Worm (Caenorhabditis elegans) whole organism, mixed stage, embryonic: Measurements from ENCODE around the gene F46C5.1.

Source experiments
- M03D4.4 ChIP-seq: sonication (generic microtip); optimal IDR thresholded peaks from 2 replicates; lab custom pipeline; 2017; ENCODE audit warnings: mild to moderate bottlenecking, missing genetic modification characterization, missing compliant biosample characterization
- bed-3 ChIP-seq: fragments of 200-800 bp; sonication (Bioruptor generic); optimal IDR thresholded peaks from 3 replicates; lab custom pipeline; 2018; ENCODE audit warnings: mild to moderate bottlenecking, missing genetic modification characterization, moderate library complexity, missing compliant biosample characterization
- blmp-1 ChIP-seq: fragments of 150-350 bp; optimal IDR thresholded peaks from 2 replicates; lab custom pipeline; 2014; ENCODE audit warnings: missing biosample characterization, missing genetic modification characterization
- ceh-39 ChIP-seq: fragments of 150-350 bp; optimal IDR thresholded peaks from 2 replicates; lab custom pipeline; 2014; ENCODE audit warnings: missing biosample characterization, missing genetic modification characterization
- ceh-43 ChIP-seq: fragments of 200-800 bp; sonication (Bioruptor generic); optimal IDR thresholded peaks from 2 replicates; lab custom pipeline; 2018; ENCODE audit warnings: mild to moderate bottlenecking, missing genetic modification characterization, moderate library complexity, missing compliant biosample characterization
- ces-1 ChIP-seq: fragments of 150-350 bp; optimal IDR thresholded peaks from 2 replicates; lab custom pipeline; 2014; ENCODE audit warnings: missing biosample characterization, missing genetic modification reagents, missing genetic modification characterization
- cnd-1 ChIP-seq: fragments of 200-800 bp; sonication (Bioruptor generic); optimal IDR thresholded peaks from 2 replicates; lab custom pipeline; 2018; ENCODE audit warnings: mild to moderate bottlenecking, missing genetic modification characterization, missing compliant biosample characterization
- elt-1 ChIP-seq: sonication (generic microtip); optimal IDR thresholded peaks from 2 replicates; lab custom pipeline; 2017; ENCODE audit warnings: missing genetic modification characterization, mild to moderate bottlenecking, missing compliant biosample characterization, antibody characterized with exemption, moderate library complexity, borderline replicate concordance; ENCODE audit not compliant: insufficient read depth
- elt-3 ChIP-seq: fragments of 150-350 bp; optimal IDR thresholded peaks from 2 replicates; lab custom pipeline; 2014; ENCODE audit warnings: missing biosample characterization, missing genetic modification characterization
- flh-1 ChIP-seq: fragments of 200-800 bp; sonication (Bioruptor generic); optimal IDR thresholded peaks from 2 replicates; lab custom pipeline; 2018; ENCODE audit warnings: mild to moderate bottlenecking, missing genetic modification characterization, moderate library complexity, missing compliant biosample characterization
- ham-2 ChIP-seq: fragments of 200-800 bp; sonication (Bioruptor generic); optimal IDR thresholded peaks from 2 replicates; lab custom pipeline; 2018; ENCODE audit warnings: mild to moderate bottlenecking, missing genetic modification characterization, missing compliant biosample characterization
- hlh-1 ChIP-seq: fragments of 150-350 bp; optimal IDR thresholded peaks from 2 replicates; lab custom pipeline; 2014; ENCODE audit warnings: missing biosample characterization, missing genetic modification reagents, missing genetic modification characterization
- lsy-2 ChIP-seq: fragments of 150-350 bp; optimal IDR thresholded peaks from 2 replicates; lab custom pipeline; 2014; ENCODE audit warnings: missing biosample characterization, missing genetic modification characterization
- mab-5 ChIP-seq: fragments of 150-350 bp; optimal IDR thresholded peaks from 2 replicates; lab custom pipeline; 2014; ENCODE audit warnings: missing biosample characterization, missing genetic modification characterization
- mep-1 ChIP-seq: fragments of 150-350 bp; optimal IDR thresholded peaks from 2 replicates; lab custom pipeline; 2017; ENCODE audit warnings: missing biosample characterization, missing genetic modification reagents, missing genetic modification characterization, inconsistent platforms
- mls-2 ChIP-seq: sonication (generic microtip); optimal IDR thresholded peaks from 2 replicates; lab custom pipeline; 2016; ENCODE audit warnings: mild to moderate bottlenecking, missing genetic modification characterization, moderate library complexity, missing compliant biosample characterization
- nhr-12 ChIP-seq: fragments of 150-350 bp; optimal IDR thresholded peaks from 2 replicates; lab custom pipeline; 2014; ENCODE audit warnings: missing biosample characterization, missing genetic modification characterization
- nhr-2 ChIP-seq: fragments of 150-350 bp; optimal IDR thresholded peaks from 2 replicates; lab custom pipeline; 2014; ENCODE audit warnings: missing biosample characterization, missing genetic modification characterization
- nhr-237 ChIP-seq: fragments of 150-350 bp; optimal IDR thresholded peaks from 2 replicates; lab custom pipeline; 2014; ENCODE audit warnings: missing biosample characterization, missing genetic modification characterization
- nhr-76 ChIP-seq: sonication (generic microtip); optimal IDR thresholded peaks from 2 replicates; lab custom pipeline; 2017; ENCODE audit warnings: missing biosample characterization, missing genetic modification characterization
- pha-4 ChIP-seq: fragments of 150-350 bp; optimal IDR thresholded peaks from 2 replicates; lab custom pipeline; 2018; ENCODE audit warnings: missing biosample characterization, missing genetic modification reagents, missing genetic modification characterization
- sem-2 ChIP-seq: fragments of 200-800 bp; sonication (Bioruptor generic); optimal IDR thresholded peaks from 2 replicates; lab custom pipeline; 2018; ENCODE audit warnings: mild to moderate bottlenecking, missing genetic modification characterization, missing compliant biosample characterization
- snpc-4 ChIP-seq: fragments of 150-350 bp; optimal IDR thresholded peaks from 2 replicates; lab custom pipeline; 2014; ENCODE audit warnings: missing biosample characterization, missing genetic modification characterization
- sptf-1 ChIP-seq: sonication (generic microtip); optimal IDR thresholded peaks from 2 replicates; lab custom pipeline; 2017; ENCODE audit warnings: mild to moderate bottlenecking, missing genetic modification characterization, moderate library complexity, missing compliant biosample characterization
- tbx-8 ChIP-seq: fragments of 200-800 bp; sonication (Bioruptor generic); optimal IDR thresholded peaks from 2 replicates; lab custom pipeline; 2018; ENCODE audit warnings: mild to moderate bottlenecking, missing genetic modification characterization, moderate library complexity, missing compliant biosample characterization
- unc-39 ChIP-seq: fragments of 150-350 bp; optimal IDR thresholded peaks from 2 replicates; lab custom pipeline; 2014; ENCODE audit warnings: missing biosample characterization, missing genetic modification characterization
- unc-62 ChIP-seq: fragments of 150-350 bp; optimal IDR thresholded peaks from 2 replicates; lab custom pipeline; 2014; ENCODE audit warnings: missing biosample characterization, missing genetic modification reagents, missing genetic modification characterization
- zip-8 ChIP-seq: fragments of 150-350 bp; optimal IDR thresholded peaks from 2 replicates; lab custom pipeline; 2014; ENCODE audit warnings: missing biosample characterization, missing genetic modification characterization
- ztf-11 ChIP-seq: fragments of 150-350 bp; optimal IDR thresholded peaks from 2 replicates; lab custom pipeline; 2014; ENCODE audit warnings: missing biosample characterization, missing genetic modification characterization

The F46C5.1 gene

ce11 chrII:8799725-8800124, 21.3 kb downstream of the F46C5.1 start:
- TF ChIP-seq elt-3 (tag; lab: Kevin White, UChicago) (no peak), snpc-4 (tag; lab: Kevin White, UChicago) (no peak), lsy-2 (tag; lab: Kevin White, UChicago) (no peak), nhr-237 (tag; lab: Kevin White, UChicago) (no peak), M03D4.4 (tag; lab: Kevin White, UChicago) (no peak), flh-1 (GFP tag; lab: Kevin White, UChicago) (no peak), nhr-76 (tag; lab: Kevin White, UChicago) (no peak), ztf-11 (tag; lab: Kevin White, UChicago) (no peak), sptf-1 (tag; lab: Kevin White, UChicago) (no peak), nhr-12 (tag; lab: Kevin White, UChicago) (no peak), hlh-1 (no peak), elt-1 (tag; lab: Kevin White, UChicago) (no peak), pha-4 (no peak), unc-39 (tag; lab: Kevin White, UChicago) (no peak), bed-3 (GFP tag; lab: Kevin White, UChicago) (no peak), ceh-39 (tag; lab: Kevin White, UChicago) (no peak), sem-2 (GFP tag; lab: Kevin White, UChicago) (no peak), mab-5 (tag; lab: Kevin White, UChicago) (no peak), tbx-8 (GFP tag; lab: Kevin White, UChicago) (no peak), cnd-1 (tag; lab: Kevin White, UChicago) (no peak)
- TF ChIP-seq, all 35 proteins: peak for 0

ce11 chrII:8796391-8796790, 24.6 kb downstream of the F46C5.1 start:
- TF ChIP-seq mls-2: no peak
- peak; percentile 56 for TF ChIP-seq ces-1 (GFP tag; lab: Kevin White, UChicago)
- TF ChIP-seq, all 35 proteins: peak for 1

DNA sequence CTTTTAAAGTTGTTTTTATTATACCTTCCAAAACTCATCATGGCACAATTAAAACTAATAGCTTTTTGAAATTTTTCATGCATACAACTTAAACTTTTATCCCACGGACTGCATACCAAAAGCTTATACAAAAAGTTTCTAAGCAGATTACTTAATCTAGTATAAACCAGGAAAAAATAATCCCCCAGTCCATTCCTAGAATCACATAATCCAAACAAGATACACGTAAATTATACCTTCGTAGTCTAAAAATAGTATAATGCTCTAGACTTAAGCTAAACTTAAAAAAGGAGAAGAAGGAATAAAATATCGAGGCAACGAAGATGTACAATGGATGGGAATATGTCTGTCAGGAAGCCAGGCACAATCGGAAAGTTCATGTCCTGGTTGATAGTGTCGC, 25.8 kb downstream of the F46C5.1 start:
- no peak for TF ChIP-seq hlh-1
- TF ChIP-seq lsy-2 (tag; lab: Kevin White, UChicago): no peak
- TF ChIP-seq zip-8 (tag; lab: Kevin White, UChicago): no peak

ce11 chrII:8794072-8794471, 26.9 kb downstream of the F46C5.1 start, which contains the start of gene F07H5.7:
Gene F07H5.7, minus strand, starts transcription at chrII:8794172.
- TF ChIP-seq lsy-2 (tag; lab: Kevin White, UChicago) (no peak), mab-5 (tag; lab: Kevin White, UChicago) (no peak), nhr-76 (tag; lab: Kevin White, UChicago) (no peak), flh-1 (GFP tag; lab: Kevin White, UChicago) (no peak), mep-1 (tag; lab: Kevin White, UChicago) (no peak), ham-2 (GFP tag; lab: Kevin White, UChicago) (no peak), M03D4.4 (tag; lab: Kevin White, UChicago) (no peak), ceh-39 (tag; lab: Kevin White, UChicago) (no peak)

DNA sequence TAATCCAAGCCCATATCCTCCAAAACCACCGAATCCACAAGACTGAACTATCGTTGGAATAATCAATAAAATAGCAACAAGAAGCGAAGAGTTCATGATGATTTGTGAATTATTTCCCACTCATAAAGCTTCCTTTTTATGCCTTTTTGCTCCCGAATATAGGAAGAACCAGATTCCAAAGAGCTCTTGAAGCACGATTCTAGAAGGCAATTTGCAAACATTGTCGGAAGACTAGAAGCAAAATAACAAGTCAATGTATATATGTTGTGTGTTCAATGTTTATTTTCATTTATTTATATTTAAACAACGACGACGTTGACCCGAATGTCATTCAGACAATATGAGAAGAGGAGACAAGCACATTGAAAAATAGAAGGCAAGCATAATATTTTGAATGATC, 28.4 kb downstream of the F46C5.1 start, which contains the start of gene idpa-2:
Gene idpa-2 (minus strand): TSS at position 101 of the 400 bp plus-strand sequence.
- no peak for TF ChIP-seq ceh-43

DNA sequence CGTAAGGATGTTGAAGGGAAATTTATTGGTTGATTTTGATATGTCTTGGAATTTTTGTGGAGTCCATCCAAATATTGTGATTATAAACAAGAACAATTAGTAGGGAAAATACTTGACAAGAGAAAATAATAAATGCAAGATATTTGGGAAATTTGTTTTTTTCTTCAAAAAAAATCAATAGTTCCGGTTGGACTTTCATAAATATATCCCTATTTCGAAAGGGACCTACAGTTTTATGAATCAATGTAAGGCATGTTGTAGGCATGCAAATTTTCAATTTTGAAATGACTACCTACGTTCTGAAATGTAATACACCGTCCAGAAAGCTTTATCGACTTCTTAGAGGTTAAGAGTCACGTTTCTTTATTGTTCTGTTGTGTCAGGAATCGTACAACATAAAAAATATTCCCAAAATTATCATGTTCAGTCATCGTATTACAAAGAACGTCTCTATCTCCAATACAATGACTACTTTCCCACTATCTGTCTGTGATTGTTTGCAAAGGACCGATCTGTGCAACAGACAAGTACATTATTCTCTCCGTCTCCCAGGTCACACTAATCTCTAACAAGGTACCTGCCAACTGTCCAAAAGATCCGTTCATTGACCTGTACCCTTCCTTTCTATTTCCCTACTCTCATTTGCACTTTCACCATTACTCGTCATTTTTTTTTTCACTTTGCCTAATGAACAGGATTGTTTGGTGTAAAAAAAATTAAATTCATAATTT, 31.0 kb downstream of the F46C5.1 start, which contains the start of gene F07H5.13:
Gene F07H5.13 (plus strand): TSS at position 730 of the 731 bp plus-strand sequence.
- TF ChIP-seq elt-3 (tag; lab: Kevin White, UChicago) (no peak), unc-62 (GFP tag; lab: Kevin White, UChicago) (peak; percentile 39), mab-5 (tag; lab: Kevin White, UChicago) (no peak), cnd-1 (tag; lab: Kevin White, UChicago) (peak; percentile 21), unc-39 (tag; lab: Kevin White, UChicago) (no peak), sem-2 (GFP tag; lab: Kevin White, UChicago) (no peak), nhr-12 (tag; lab: Kevin White, UChicago) (no peak), blmp-1 (tag; lab: Kevin White, UChicago) (peak; percentile 10), zip-8 (tag; lab: Kevin White, UChicago) (no peak), hlh-1 (peak; percentile 61), nhr-2 (tag; lab: Kevin White, UChicago) (peak; percentile 82)
- TF ChIP-seq, all 35 proteins: peak for 5
